Worm (Caenorhabditis elegans): ENCODE data around the gene symk-1.
"Not testable (repeated sequence)": the region's sequence is repeated elsewhere in the genome, so short reads cannot be mapped to it uniquely, and the experiment has no call there.

Gene symk-1

DNA sequence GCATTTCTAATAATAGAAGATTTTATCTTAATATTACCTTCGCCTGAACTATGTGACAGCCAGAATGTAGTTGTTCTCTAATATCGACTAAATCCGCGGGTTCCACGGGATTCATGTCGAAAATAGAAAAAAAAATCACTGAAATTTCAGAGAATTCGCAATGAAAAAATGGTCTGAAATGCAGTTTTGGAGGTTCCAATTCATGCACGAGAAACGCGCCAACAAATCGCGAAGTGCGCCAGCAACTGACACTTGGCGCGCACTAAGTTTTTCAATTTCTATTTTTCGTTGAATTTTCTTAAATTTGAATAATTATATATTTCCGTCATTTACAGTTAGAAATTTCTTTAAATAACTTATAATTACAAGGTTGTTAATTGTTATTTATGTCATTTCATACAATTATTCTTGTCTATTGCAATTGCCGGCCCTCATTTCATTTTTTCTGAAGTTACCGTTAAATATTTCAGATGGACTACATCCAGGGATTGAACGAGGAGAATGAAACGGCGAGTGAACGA is at the start of gene symk-1, which contains the start of gene F25G6.9:
Gene symk-1, plus strand, starts transcription at position 471 of the 521 bp plus-strand sequence.
Gene F25G6.9, minus strand, starts transcription at position 160 of the 521 bp plus-strand sequence.
- TF ChIP-seq zip-8 (tag; optimal IDR thresholded peaks at IDR 0.05) (no peak), lin-13 (tag; optimal IDR thresholded peaks at IDR 0.05) (peak; percentile 45), lsy-2 (tag; optimal IDR thresholded peaks at IDR 0.05) (peak; percentile 35), sptf-1 (tag; optimal IDR thresholded peaks at IDR 0.05) (no peak), blmp-1 (tag; optimal IDR thresholded peaks at IDR 0.05) (no peak), mab-5 (tag; optimal IDR thresholded peaks at IDR 0.05) (no peak)

DNA sequence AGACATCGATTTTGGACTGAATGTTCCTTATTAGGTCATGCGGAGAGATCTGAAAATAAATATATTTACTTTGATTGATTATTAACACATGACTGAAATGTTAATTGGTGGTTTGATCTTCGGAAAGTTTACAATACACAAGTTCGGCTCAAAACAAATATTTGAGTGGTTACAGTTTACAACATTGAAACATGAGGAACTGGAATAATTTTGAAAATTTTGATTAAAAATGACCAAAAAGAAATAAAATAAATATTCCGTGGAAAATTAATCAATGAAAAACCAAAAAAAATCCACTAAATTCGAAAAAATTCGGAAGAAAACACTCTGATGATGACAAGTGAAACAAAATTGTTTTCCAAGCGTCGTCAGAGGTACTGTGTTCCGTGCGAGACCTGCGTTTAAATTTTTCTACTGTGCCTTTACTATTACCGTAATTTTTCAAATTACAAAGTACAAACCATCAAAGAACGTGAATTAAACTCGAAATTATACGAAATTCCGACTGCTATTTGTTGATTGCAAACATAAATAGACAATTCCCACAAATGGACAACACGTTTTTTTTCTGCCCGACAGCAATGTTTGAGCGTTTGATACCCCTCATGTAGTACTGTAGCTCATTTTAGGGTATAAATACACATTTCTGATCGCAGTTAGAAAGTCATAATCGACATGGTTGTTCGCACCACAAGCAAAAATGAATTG is 49.1 kb upstream of the symk-1 start, which contains the start of the genes F45F2.11 and otpl-7:
Gene F45F2.11, minus strand, starts transcription at position 51 of the 708 bp plus-strand sequence.
Gene otpl-7, plus strand, starts transcription at position 658 of the 708 bp plus-strand sequence.
- TF ChIP-seq pha-4 (tag; optimal IDR thresholded peaks at IDR 0.05) (no peak), unc-120 (tag; optimal IDR thresholded peaks at IDR 0.05; ENCODE audit: poor library complexity, severe bottlenecking) (no peak), M03D4.4 (tag; optimal IDR thresholded peaks at IDR 0.05) (no peak), lin-32 (GFP tag; optimal IDR thresholded peaks at IDR 0.05) (no peak), nhr-2 (tag; optimal IDR thresholded peaks at IDR 0.05) (no peak), ceh-43 (GFP tag; optimal IDR thresholded peaks at IDR 0.05) (no peak), nhr-28 (tag; optimal IDR thresholded peaks at IDR 0.05) (no peak), sem-2 (GFP tag; optimal IDR thresholded peaks at IDR 0.05) (no peak), drap-1 (GFP tag; optimal IDR thresholded peaks at IDR 0.05) (no peak), ceh-83 (GFP tag; optimal IDR thresholded peaks at IDR 0.05) (no peak), hlh-1 (tag; optimal IDR thresholded peaks at IDR 0.05) (no peak), ham-2 (GFP tag; optimal IDR thresholded peaks at IDR 0.05) (no peak), cnd-1 (tag; optimal IDR thresholded peaks at IDR 0.05) (no peak), sptf-1 (tag; optimal IDR thresholded peaks at IDR 0.05) (no peak), unc-62 (GFP tag; optimal IDR thresholded peaks at IDR 0.05) (no peak), flh-1 (GFP tag; optimal IDR thresholded peaks at IDR 0.05) (no peak), tbx-8 (GFP tag; optimal IDR thresholded peaks at IDR 0.05) (no peak), blmp-1 (tag; optimal IDR thresholded peaks at IDR 0.05) (no peak), nhr-76 (tag; optimal IDR thresholded peaks at IDR 0.05) (no peak), nhr-237 (tag; optimal IDR thresholded peaks at IDR 0.05) (no peak)

DNA sequence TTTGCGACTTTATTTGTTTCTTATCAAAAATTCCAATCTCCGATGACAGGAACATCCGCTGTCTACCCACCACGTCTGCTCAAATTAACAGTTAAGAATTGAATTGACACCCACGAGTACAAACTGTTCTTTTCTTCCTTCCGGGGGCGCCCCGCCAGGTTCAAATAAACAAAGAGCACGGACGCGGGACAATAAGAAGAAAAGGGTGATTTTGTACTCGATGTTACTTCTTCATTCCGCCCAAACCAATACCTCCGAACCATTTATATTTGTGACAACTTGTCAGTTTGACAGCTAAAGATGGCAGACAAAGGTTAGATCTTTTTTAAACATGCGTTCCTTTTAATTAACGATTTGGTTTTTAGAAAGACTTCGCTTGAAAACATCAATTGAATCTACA is 44.3 kb upstream of the symk-1 start, which contains the start of gene otpl-6:
Gene otpl-6, plus strand, starts transcription at position 301 of the 400 bp plus-strand sequence.
- TF ChIP-seq M03D4.4 (tag; optimal IDR thresholded peaks at IDR 0.05) (no peak), cnd-1 (tag; optimal IDR thresholded peaks at IDR 0.05) (no peak), mls-2 (tag; optimal IDR thresholded peaks at IDR 0.05) (no peak), nhr-28 (tag; optimal IDR thresholded peaks at IDR 0.05) (no peak), lsy-2 (tag; optimal IDR thresholded peaks at IDR 0.05) (no peak), snpc-4 (tag; optimal IDR thresholded peaks at IDR 0.05) (no peak), bed-3 (GFP tag; optimal IDR thresholded peaks at IDR 0.05) (no peak), lin-13 (tag; optimal IDR thresholded peaks at IDR 0.05) (no peak), nhr-237 (tag; optimal IDR thresholded peaks at IDR 0.05) (no peak), blmp-1 (tag; optimal IDR thresholded peaks at IDR 0.05) (no peak), ceh-39 (tag; optimal IDR thresholded peaks at IDR 0.05) (no peak)

DNA sequence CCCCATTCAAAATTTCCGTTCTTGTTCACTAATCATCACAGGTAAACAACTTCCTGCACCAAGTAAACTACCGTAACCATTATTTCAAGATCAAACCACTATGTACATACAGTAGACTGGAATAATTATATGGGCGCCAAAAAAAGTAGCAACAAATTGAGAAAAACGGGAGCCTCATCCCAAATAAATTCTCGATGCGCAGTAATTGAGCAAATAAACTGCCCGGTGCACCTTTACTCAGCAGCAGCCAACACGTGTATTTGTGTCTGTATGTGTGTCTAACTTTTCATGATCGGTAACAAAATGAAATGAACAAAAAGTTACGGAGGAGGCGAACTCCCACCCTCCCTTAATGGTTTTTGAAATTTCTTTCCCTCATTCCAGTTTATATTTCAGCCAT is 40.9 kb upstream of the symk-1 start, which contains the start of gene otpl-5:
Gene otpl-5, plus strand, starts transcription at position 301 of the 400 bp plus-strand sequence.
- TF ChIP-seq snpc-4 (tag; optimal IDR thresholded peaks at IDR 0.05) (no peak), ces-1 (GFP tag; optimal IDR thresholded peaks at IDR 0.05) (no peak), lsy-2 (tag; optimal IDR thresholded peaks at IDR 0.05) (no peak), ceh-39 (tag; optimal IDR thresholded peaks at IDR 0.05) (no peak), cnd-1 (tag; optimal IDR thresholded peaks at IDR 0.05) (no peak), M03D4.4 (tag; optimal IDR thresholded peaks at IDR 0.05) (no peak), sptf-1 (tag; optimal IDR thresholded peaks at IDR 0.05) (no peak), unc-62 (GFP tag; optimal IDR thresholded peaks at IDR 0.05) (no peak), ceh-83 (GFP tag; optimal IDR thresholded peaks at IDR 0.05) (no peak), nhr-28 (tag; optimal IDR thresholded peaks at IDR 0.05) (no peak), zip-8 (tag; optimal IDR thresholded peaks at IDR 0.05) (no peak), mls-2 (tag; optimal IDR thresholded peaks at IDR 0.05) (no peak), ceh-43 (GFP tag; optimal IDR thresholded peaks at IDR 0.05) (no peak)

DNA sequence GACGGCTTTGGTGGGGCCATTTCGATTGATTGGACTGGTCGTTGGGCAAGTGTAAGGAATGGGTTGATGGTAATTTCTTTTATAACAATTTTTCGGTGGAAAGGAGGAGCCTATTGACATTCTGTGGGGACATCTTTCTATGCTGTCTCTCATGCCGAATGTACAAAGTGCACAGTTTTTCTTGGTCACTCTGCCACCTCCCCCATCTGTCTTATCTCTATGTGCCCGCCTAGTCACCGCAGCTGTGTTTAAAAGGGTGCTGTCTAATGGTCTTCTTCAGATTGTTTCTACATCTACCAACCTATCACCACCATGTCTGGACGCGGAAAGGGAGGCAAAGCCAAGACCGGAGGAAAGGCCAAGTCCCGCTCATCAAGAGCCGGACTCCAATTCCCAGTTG is 37.0 kb upstream of the symk-1 start, which contains the start of the genes his-8 and his-7:
Gene his-8, minus strand, starts transcription at position 20 of the 400 bp plus-strand sequence.
Gene his-7, plus strand, starts transcription at position 313 of the 400 bp plus-strand sequence.
- TF ChIP-seq ztf-11, mep-1, mls-2 (tag; optimal IDR thresholded peaks at IDR 0.05): not testable (repeated sequence)

Data from whole organism, mixed stage, embryonic.